Worm (Caenorhabditis elegans): ENCODE data around the gene eif-1.

The eif-1 gene

ce11 chrII:5039912-5040311 lies 46.5 kb upstream of the eif-1 start, which contains the start of gene golg-2:
TSS of gene golg-2 (minus strand) at chrII:5040091.
- TF ChIP-seq C34F6.9 (tag; optimal IDR thresholded peaks at IDR 0.05) = peak; percentile 28
- no peak for TF ChIP-seq ZK546.5 (tag; optimal IDR thresholded peaks at IDR 0.05)
- no peak for TF ChIP-seq ceh-82 (tag; optimal IDR thresholded peaks at IDR 0.05)
- TF ChIP-seq nhr-6 (tag; optimal IDR thresholded peaks at IDR 0.05) = no peak
- TF ChIP-seq lsy-2 (tag; optimal IDR thresholded peaks at IDR 0.05) = peak in 1 of 2 experiments; percentile 50
- no peak for TF ChIP-seq sma-9 (GFP tag; optimal IDR thresholded peaks at IDR 0.05)
- no peak for TF ChIP-seq sma-9 (tag; optimal IDR thresholded peaks at IDR 0.05)
- no peak for TF ChIP-seq zag-1 (tag; optimal IDR thresholded peaks at IDR 0.05)
- TF ChIP-seq nhr-21 (tag; optimal IDR thresholded peaks at IDR 0.05) = no peak
- TF ChIP-seq nhr-10 (tag; optimal IDR thresholded peaks at IDR 0.05) = no peak
- peak; percentile 19 for TF ChIP-seq nhr-129 (tag; optimal IDR thresholded peaks at IDR 0.05)
- TF ChIP-seq nhr-237 (tag; optimal IDR thresholded peaks at IDR 0.05) = no peak
- TF ChIP-seq blmp-1 (tag; optimal IDR thresholded peaks at IDR 0.05; ENCODE audit: insufficient read depth) = no peak
- no peak for TF ChIP-seq lin-39 (tag; optimal IDR thresholded peaks at IDR 0.05)
- TF ChIP-seq crh-2 (tag; optimal IDR thresholded peaks at IDR 0.05) = peak; percentile 34
- TF ChIP-seq unc-55 (GFP tag; optimal IDR thresholded peaks at IDR 0.05) = peak; percentile 13
- TF ChIP-seq ztf-11 (tag; optimal IDR thresholded peaks at IDR 0.05) = no peak
- no peak for TF ChIP-seq fos-1 (tag; optimal IDR thresholded peaks at IDR 0.05)
- TF ChIP-seq nhr-23 (tag; optimal IDR thresholded peaks at IDR 0.05) = no peak
- no peak for TF ChIP-seq elt-1 (tag; optimal IDR thresholded peaks at IDR 0.05)
- TF ChIP-seq egl-27 (tag; optimal IDR thresholded peaks at IDR 0.05) = no peak
- no peak for TF ChIP-seq mab-5 (tag; optimal IDR thresholded peaks at IDR 0.05)

DNA sequence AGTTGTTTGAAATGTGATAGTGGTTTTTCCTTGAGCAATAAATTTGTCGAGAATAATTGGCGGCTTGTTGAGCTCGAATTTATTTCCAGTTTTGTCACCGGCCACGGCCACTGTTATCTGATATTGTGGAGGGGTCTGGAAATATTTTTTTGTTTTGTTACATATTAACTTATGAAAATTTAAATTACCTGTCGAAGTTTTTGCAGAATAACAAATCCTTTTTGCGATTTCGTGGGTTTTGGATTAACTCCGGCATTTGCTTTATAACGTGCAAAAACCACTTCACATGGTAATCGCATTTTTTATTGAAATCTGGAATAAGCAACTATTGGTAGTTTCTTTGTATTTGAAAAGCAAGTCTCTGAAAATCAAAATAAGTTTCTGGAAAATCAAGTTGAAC lies 42.7 kb upstream of the eif-1 start, which contains the start of gene lrr-1:
Gene lrr-1 (minus strand): TSS at position 312 of the 400 bp plus-strand sequence.
- TF ChIP-seq crh-2 (tag; optimal IDR thresholded peaks at IDR 0.05) (no peak), ceh-82 (tag; optimal IDR thresholded peaks at IDR 0.05) (no peak), lsy-2 (tag; optimal IDR thresholded peaks at IDR 0.05) (no peak), R02D3.7 (tag; optimal IDR thresholded peaks at IDR 0.05) (no peak), ztf-11 (tag; optimal IDR thresholded peaks at IDR 0.05) (no peak), unc-39 (tag; optimal IDR thresholded peaks at IDR 0.05) (no peak), gmeb-1 (tag; optimal IDR thresholded peaks at IDR 0.05) (no peak), alr-1 (tag; optimal IDR thresholded peaks at IDR 0.05) (no peak), ama-1 (optimal IDR thresholded peaks at IDR 0.05) (no peak), Y55F3AM.14 (GFP tag; optimal IDR thresholded peaks at IDR 0.05) (no peak)

ce11 chrII:5033935-5034334 lies 40.6 kb upstream of the eif-1 start, which contains the start of gene F33G12.3:
TSS of gene F33G12.3 (minus strand) at chrII:5034035.
- TF ChIP-seq mab-5 (tag; optimal IDR thresholded peaks at IDR 0.05) = no peak
- no peak for TF ChIP-seq mbf-1 (tag; optimal IDR thresholded peaks at IDR 0.05)
- TF ChIP-seq unc-62 (GFP tag; optimal IDR thresholded peaks at IDR 0.05) = no peak
- TF ChIP-seq unc-39 (tag; optimal IDR thresholded peaks at IDR 0.05) = no peak
- TF ChIP-seq ceh-82 (tag; optimal IDR thresholded peaks at IDR 0.05) = no peak
- no peak for TF ChIP-seq snpc-4 (tag; optimal IDR thresholded peaks at IDR 0.05)

ce11 chrII:5032669-5033068 lies 39.3 kb upstream of the eif-1 start:
- TF ChIP-seq mab-5 (tag; optimal IDR thresholded peaks at IDR 0.05) (no peak), nhr-10 (tag; optimal IDR thresholded peaks at IDR 0.05) (no peak), alr-1 (tag; optimal IDR thresholded peaks at IDR 0.05) (no peak), lin-13 (GFP tag; optimal IDR thresholded peaks at IDR 0.05) (peak; percentile 13), ztf-1 (GFP tag; conservative IDR thresholded peaks at IDR 0.05) (no peak), zag-1 (tag; optimal IDR thresholded peaks at IDR 0.05) (no peak), snpc-4 (tag; optimal IDR thresholded peaks at IDR 0.05) (peak; percentile 7), nhr-25 (tag; optimal IDR thresholded peaks at IDR 0.05) (peak; percentile 1), sma-9 (GFP tag; optimal IDR thresholded peaks at IDR 0.05) (peak; percentile 26), sma-9 (tag; optimal IDR thresholded peaks at IDR 0.05) (no peak), lsy-2 (tag; optimal IDR thresholded peaks at IDR 0.05) (peak; percentile 32 to 59), ztf-11 (tag; optimal IDR thresholded peaks at IDR 0.05) (no peak), R02D3.7 (tag; optimal IDR thresholded peaks at IDR 0.05) (no peak), ceh-16 (tag; optimal IDR thresholded peaks at IDR 0.05) (peak; percentile 13), nhr-23 (tag; optimal IDR thresholded peaks at IDR 0.05) (no peak), peb-1 (tag; optimal IDR thresholded peaks at IDR 0.05) (no peak), ZK546.5 (tag; optimal IDR thresholded peaks at IDR 0.05) (no peak), aly-2 (tag; optimal IDR thresholded peaks at IDR 0.05) (no peak), sma-3 (GFP tag; optimal IDR thresholded peaks at IDR 0.05) (peak; percentile 50), crh-2 (tag; optimal IDR thresholded peaks at IDR 0.05) (no peak), elt-3 (tag; optimal IDR thresholded peaks at IDR 0.05) (no peak), nhr-129 (tag; optimal IDR thresholded peaks at IDR 0.05) (peak; percentile 81), nhr-237 (tag; optimal IDR thresholded peaks at IDR 0.05) (no peak), unc-55 (GFP tag; optimal IDR thresholded peaks at IDR 0.05) (peak; percentile 55), ztf-4 (tag; optimal IDR thresholded peaks at IDR 0.05) (no peak), unc-39 (tag; optimal IDR thresholded peaks at IDR 0.05) (no peak), nhr-11 (tag; optimal IDR thresholded peaks at IDR 0.05) (no peak), F13H6.1 (tag; optimal IDR thresholded peaks at IDR 0.05) (peak; percentile 70), mdl-1 (tag; optimal IDR thresholded peaks at IDR 0.05) (peak in 1 of 2 experiments; percentile 10), ama-1 (optimal IDR thresholded peaks at IDR 0.05) (no peak), ceh-82 (tag; optimal IDR thresholded peaks at IDR 0.05) (no peak), elt-1 (tag; optimal IDR thresholded peaks at IDR 0.05) (no peak), lin-39 (tag; optimal IDR thresholded peaks at IDR 0.05) (no peak), dmd-4 (tag; optimal IDR thresholded peaks at IDR 0.05) (no peak), Y55F3AM.14 (GFP tag; optimal IDR thresholded peaks at IDR 0.05) (no peak), gmeb-1 (tag; optimal IDR thresholded peaks at IDR 0.05) (peak; percentile 54), nhr-12 (tag; optimal IDR thresholded peaks at IDR 0.05) (no peak), fos-1 (tag; optimal IDR thresholded peaks at IDR 0.05) (peak; percentile 59)
